Worm (Caenorhabditis elegans) whole organism, L1 larva: ENCODE data around the gene Y42G9A.1.

Experiments used
- C04F5.9 ChIP-seq: sonication (generic microtip); optimal IDR thresholded peaks from 2 replicates; lab custom pipeline; 2016; ENCODE audit warnings: missing genetic modification characterization, missing compliant biosample characterization
- C34B4.2 ChIP-seq: sonication (generic microtip); optimal IDR thresholded peaks from 2 replicates; lab custom pipeline; 2017; ENCODE audit warnings: mild to moderate bottlenecking, missing genetic modification characterization, missing compliant biosample characterization
- F16B12.6 ChIP-seq: fragments of 150-350 bp; optimal IDR thresholded peaks from 2 replicates; lab custom pipeline; 2014; ENCODE audit warnings: missing biosample characterization, missing genetic modification characterization
- ama-1 ChIP-seq: fragments of 150-350 bp; optimal IDR thresholded peaks from 2 replicates; lab custom pipeline; 2014
- ceh-8 ChIP-seq: fragments of 200-800 bp; sonication (Bioruptor generic); optimal IDR thresholded peaks from 2 replicates; lab custom pipeline; 2018; ENCODE audit warnings: mild to moderate bottlenecking, missing genetic modification characterization, moderate library complexity, missing compliant biosample characterization
- ceh-88 ChIP-seq: fragments of 200-800 bp; sonication (Bioruptor generic); IDR thresholded peaks from 2 replicates; pipeline ENCODE4 v1.3.6; 2022; ENCODE audit warnings: missing genetic modification characterization, missing compliant biosample characterization
- ceh-90 ChIP-seq: sonication (generic microtip); optimal IDR thresholded peaks from 2 replicates; lab custom pipeline; 2016; ENCODE audit warnings: missing genetic modification characterization, missing compliant biosample characterization
- ces-1 ChIP-seq: fragments of 150-350 bp; optimal IDR thresholded peaks from 2 replicates; lab custom pipeline; 2014; ENCODE audit warnings: missing biosample characterization, missing genetic modification reagents, missing genetic modification characterization
- dpl-1 ChIP-seq, 3 experiments: fragments of 150-350 bp in 2 of 3; sonication (generic microtip) in 1 of 3; optimal IDR thresholded peaks; 2 replicates each; lab custom pipeline; 2014 to 2017; ENCODE audit warnings: missing biosample characterization in 3 of 3, missing genetic modification characterization in 3 of 3, missing genetic modification reagents in 3 of 3
- efl-1 ChIP-seq, 4 experiments: fragments of 150-350 bp; optimal IDR thresholded peaks in 3 of 4; peaks in 1 of 4; 1 replicate in 1 of 4; 2 replicates in 3 of 4; lab custom pipeline; 2014; ENCODE audit warnings: missing biosample characterization in 2 of 4, missing genetic modification characterization in 2 of 4, missing genetic modification reagents in 2 of 4
- efl-3 ChIP-seq: fragments of 200-800 bp; sonication (Bioruptor generic); optimal IDR thresholded peaks from 2 replicates; lab custom pipeline; 2018; ENCODE audit warnings: mild to moderate bottlenecking, missing genetic modification characterization, missing compliant biosample characterization
- egl-13 ChIP-seq: sonication (generic microtip); optimal IDR thresholded peaks from 2 replicates; lab custom pipeline; 2016; ENCODE audit warnings: missing genotype, missing genetic modification reagents, missing genetic modification characterization, missing compliant biosample characterization
- egl-27 ChIP-seq, 2 experiments: fragments of 150-350 bp in 1 of 2; sonication (generic microtip); optimal IDR thresholded peaks; 3 replicates each; lab custom pipeline; 2017 to 2018; ENCODE audit warnings: missing biosample characterization in 2 of 2, missing genetic modification characterization in 2 of 2, missing genetic modification reagents in 2 of 2
- fkh-10 ChIP-seq: sonication (generic microtip); optimal IDR thresholded peaks from 2 replicates; lab custom pipeline; 2017; ENCODE audit warnings: missing biosample characterization, missing genetic modification reagents, missing genetic modification characterization
- fkh-4 ChIP-seq: sonication (generic microtip); optimal IDR thresholded peaks from 2 replicates; lab custom pipeline; 2016; ENCODE audit warnings: missing compliant biosample characterization, missing genetic modification characterization, borderline replicate concordance
- fkh-8 ChIP-seq: sonication (generic microtip); optimal IDR thresholded peaks from 2 replicates; lab custom pipeline; 2016; ENCODE audit warnings: mild to moderate bottlenecking, missing genetic modification characterization, missing compliant biosample characterization
- fos-1 ChIP-seq: fragments of 150-350 bp; optimal IDR thresholded peaks from 2 replicates; lab custom pipeline; 2014; ENCODE audit warnings: missing biosample characterization, missing genetic modification characterization
- grh-1 ChIP-seq: fragments of 200-800 bp; sonication (Bioruptor generic); IDR thresholded peaks from 2 replicates; pipeline ENCODE4 v1.3.6; 2022; ENCODE audit warnings: missing genetic modification reagents, missing genetic modification characterization, missing compliant biosample characterization
- hpl-2 ChIP-seq: fragments of 150-350 bp; optimal IDR thresholded peaks from 2 replicates; lab custom pipeline; 2014; ENCODE audit warnings: missing biosample characterization, missing genetic modification reagents, missing genetic modification characterization
- isw-1 ChIP-seq: fragments of 200-800 bp; sonication (Bioruptor generic); IDR thresholded peaks from 2 replicates; pipeline ENCODE4 v1.3.6; 2022; ENCODE audit warnings: missing genetic modification characterization, missing compliant biosample characterization
- lin-14 ChIP-seq: fragments of 200-800 bp; sonication (Bioruptor generic); optimal IDR thresholded peaks from 2 replicates; lab custom pipeline; 2018; ENCODE audit warnings: mild to moderate bottlenecking, missing genetic modification characterization, moderate library complexity, missing compliant biosample characterization
- lin-15B ChIP-seq: fragments of 150-350 bp; sonication (generic microtip); optimal IDR thresholded peaks from 3 replicates; lab custom pipeline; 2014; ENCODE audit warnings: missing biosample characterization, missing genetic modification characterization
- lin-35 ChIP-seq, 2 experiments: fragments of 150-350 bp; optimal IDR thresholded peaks; 2 replicates each; lab custom pipeline; 2014; ENCODE audit warnings: missing biosample characterization in 2 of 2, missing genetic modification characterization in 2 of 2, missing genetic modification reagents in 2 of 2
- lsy-2 ChIP-seq, 2 experiments: fragments of 150-350 bp; optimal IDR thresholded peaks; 2 replicates each; lab custom pipeline; 2014; ENCODE audit warnings: missing biosample characterization in 2 of 2, missing genetic modification characterization in 2 of 2
- mab-9 ChIP-seq: fragments of 200-800 bp; sonication (Bioruptor generic); IDR thresholded peaks from 2 replicates; pipeline ENCODE4 v1.3.6; 2022; ENCODE audit warnings: missing genetic modification reagents, missing genetic modification characterization, missing compliant biosample characterization
- nhr-20 ChIP-seq: sonication (generic microtip); optimal IDR thresholded peaks from 2 replicates; lab custom pipeline; 2016; ENCODE audit warnings: mild to moderate bottlenecking, missing genetic modification characterization, missing compliant biosample characterization
- nhr-71 ChIP-seq: sonication (generic microtip); optimal IDR thresholded peaks from 2 replicates; lab custom pipeline; 2016; ENCODE audit warnings: mild to moderate bottlenecking, missing genetic modification characterization, moderate library complexity, missing compliant biosample characterization
- nhr-76 ChIP-seq: sonication (generic microtip); optimal IDR thresholded peaks from 2 replicates; lab custom pipeline; 2017; ENCODE audit warnings: missing biosample characterization, missing genetic modification characterization
- nhr-77 ChIP-seq: fragments of 150-350 bp; optimal IDR thresholded peaks from 2 replicates; lab custom pipeline; 2014; ENCODE audit warnings: missing biosample characterization, missing genetic modification characterization
- nhr-84 ChIP-seq: sonication (generic microtip); optimal IDR thresholded peaks from 2 replicates; lab custom pipeline; 2017; ENCODE audit warnings: missing biosample characterization, missing genetic modification characterization
- pag-3 ChIP-seq: sonication (generic microtip); optimal IDR thresholded peaks from 2 replicates; lab custom pipeline; 2017; ENCODE audit warnings: missing genetic modification characterization, mild to moderate bottlenecking, missing compliant biosample characterization, antibody characterized with exemption, borderline replicate concordance; ENCODE audit not compliant: insufficient read depth
- pax-3 ChIP-seq: fragments of 200-800 bp; sonication (Bioruptor generic); optimal IDR thresholded peaks from 2 replicates; lab custom pipeline; 2018; ENCODE audit warnings: mild to moderate bottlenecking, missing genetic modification characterization, moderate library complexity, missing compliant biosample characterization
- rnt-1 ChIP-seq: sonication (generic microtip); optimal IDR thresholded peaks from 2 replicates; lab custom pipeline; 2016; ENCODE audit warnings: mild to moderate bottlenecking, missing genetic modification characterization, moderate library complexity, missing compliant biosample characterization
- snpc-4 ChIP-seq: fragments of 150-350 bp; optimal IDR thresholded peaks from 2 replicates; lab custom pipeline; 2014; ENCODE audit warnings: missing biosample characterization, missing genetic modification characterization
- snu-23 ChIP-seq: sonication (generic microtip); optimal IDR thresholded peaks from 2 replicates; lab custom pipeline; 2016; ENCODE audit warnings: missing genetic modification characterization, missing compliant biosample characterization
- sox-4 ChIP-seq: sonication (generic microtip); optimal IDR thresholded peaks from 2 replicates; lab custom pipeline; 2016; ENCODE audit warnings: missing genetic modification characterization, missing compliant biosample characterization
- sptf-1 ChIP-seq: fragments of 150-350 bp; optimal IDR thresholded peaks from 2 replicates; lab custom pipeline; 2014; ENCODE audit warnings: missing biosample characterization, missing genetic modification characterization
- tbx-2 ChIP-seq: sonication (generic microtip); optimal IDR thresholded peaks from 2 replicates; lab custom pipeline; 2016; ENCODE audit warnings: missing genetic modification characterization, missing compliant biosample characterization
- unc-30 ChIP-seq: sonication (generic microtip); optimal IDR thresholded peaks from 2 replicates; lab custom pipeline; 2017; ENCODE audit warnings: missing biosample characterization, missing genetic modification characterization
- xbp-1 ChIP-seq: sonication (generic microtip); optimal IDR thresholded peaks from 2 replicates; lab custom pipeline; 2016; ENCODE audit warnings: missing genetic modification characterization, missing compliant biosample characterization
- zip-4 ChIP-seq: fragments of 200-800 bp; sonication (Bioruptor generic); optimal IDR thresholded peaks from 2 replicates; lab custom pipeline; 2018; ENCODE audit warnings: mild to moderate bottlenecking, missing genetic modification characterization, moderate library complexity, missing compliant biosample characterization
- ztf-11 ChIP-seq, 2 experiments: sonication (generic microtip); optimal IDR thresholded peaks; 2 replicates each; lab custom pipeline; 2016 to 2017; ENCODE audit warnings: missing genetic modification characterization in 2 of 2, missing biosample characterization in 1 of 2, missing compliant biosample characterization in 1 of 2
- ztf-4 ChIP-seq: fragments of 150-350 bp; optimal IDR thresholded peaks from 2 replicates; lab custom pipeline; 2014; ENCODE audit warnings: missing biosample characterization, missing genetic modification characterization

Gene Y42G9A.1

ce11 chrIII:6146797-6147196 is 3.0 kb upstream of the Y42G9A.1 start:
- TF ChIP-seq rnt-1 (tag; lab: Kevin White, UChicago) (no peak), efl-1 (optimal IDR thresholded peaks at IDR 0.05; lab: Kevin White, UChicago) (no peak), efl-1 (GFP tag; optimal IDR thresholded peaks at IDR 0.05 in 1 of 2; lab: Kevin White, UChicago) (peak in 1 of 2 experiments; percentile 67), egl-13 (tag; lab: Kevin White, UChicago) (no peak)

- peak; percentile 14 for TF ChIP-seq snu-23
- TF ChIP-seq nhr-77 (tag; lab: Kevin White, UChicago): no peak
- TF ChIP-seq efl-3 (GFP tag; lab: Kevin White, UChicago): no peak
- TF ChIP-seq, all 84 proteins: peak for 1
These were observed 1.9 kb upstream of the Y42G9A.1 start, which contains the start of gene Y42G9A.2 for ce11 chrIII:6147903-6148302. TSS of gene Y42G9A.2 (plus strand) at chrIII:6148186.

ce11 chrIII:6148684-6149083 is 1.1 kb upstream of the Y42G9A.1 start:
- TF ChIP-seq ztf-11 (tag; optimal IDR thresholded peaks at IDR 0.05; lab: Kevin White, UChicago) (no peak), ceh-90 (tag; lab: Kevin White, UChicago) (no peak), fos-1 (tag; lab: Kevin White, UChicago) (no peak), F16B12.6 (tag; lab: Kevin White, UChicago) (no peak), lin-14 (GFP tag; lab: Kevin White, UChicago) (peak; percentile 6)

DNA sequence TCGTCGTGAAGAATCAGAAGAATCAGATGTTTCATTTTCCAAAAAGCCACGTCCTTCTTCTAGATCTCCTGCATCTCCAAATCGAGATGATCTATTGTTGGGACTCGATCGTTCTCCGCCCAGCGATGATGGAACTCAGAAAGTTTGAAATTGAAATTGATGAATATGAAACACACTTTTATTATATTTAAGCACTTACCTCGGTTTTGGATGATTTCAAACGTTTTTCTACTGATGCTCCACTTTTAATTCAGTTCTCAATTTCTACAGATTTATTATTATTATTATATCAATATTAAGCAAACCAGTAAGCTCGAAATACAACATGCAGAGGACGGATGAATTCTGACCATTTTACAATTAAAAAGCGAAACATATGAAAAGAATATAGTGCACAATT is 4.8 kb downstream of the Y42G9A.1 start:
- TF ChIP-seq grh-1 (GFP tag; lab: Robert Waterston, UW) (no peak), efl-1 (optimal IDR thresholded peaks at IDR 0.05; lab: Kevin White, UChicago) (no peak), efl-1 (GFP tag; optimal IDR thresholded peaks at IDR 0.05 in 1 of 2; lab: Kevin White, UChicago) (peak in 1 of 2 experiments; percentile 4)

- TF ChIP-seq snu-23 (no peak), rnt-1 (tag; lab: Kevin White, UChicago) (no peak), hpl-2 (GFP tag; lab: Kevin White, UChicago) (no peak), C34B4.2 (tag; lab: Kevin White, UChicago) (no peak), unc-30 (no peak), egl-27 (tag; optimal IDR thresholded peaks at IDR 0.05; lab: Kevin White, UChicago) (no peak), lin-35 (GFP tag; optimal IDR thresholded peaks at IDR 0.05; lab: Kevin White, UChicago) (no peak), fkh-10 (GFP tag; lab: Kevin White, UChicago) (no peak), tbx-2 (tag; lab: Kevin White, UChicago) (no peak), snpc-4 (tag; lab: Kevin White, UChicago) (no peak), zip-4 (GFP tag; lab: Kevin White, UChicago) (no peak), nhr-76 (no peak), lsy-2 (tag; optimal IDR thresholded peaks at IDR 0.05; lab: Kevin White, UChicago) (peak in 1 of 2 experiments; percentile 31), egl-13 (tag; lab: Kevin White, UChicago) (no peak), isw-1 (GFP tag; lab: Robert Waterston, UW) (no peak), ces-1 (GFP tag; lab: Kevin White, UChicago) (no peak), ama-1 (lab: Kevin White, UChicago) (no peak), ztf-11 (tag; optimal IDR thresholded peaks at IDR 0.05; lab: Kevin White, UChicago) (no peak), pax-3 (tag; lab: Kevin White, UChicago) (no peak), ztf-4 (tag; lab: Kevin White, UChicago) (no peak), grh-1 (GFP tag; lab: Robert Waterston, UW) (no peak), C04F5.9 (tag; lab: Kevin White, UChicago) (no peak), lin-14 (GFP tag; lab: Kevin White, UChicago) (peak; percentile 65), sox-4 (no peak), sptf-1 (tag; lab: Kevin White, UChicago) (no peak), dpl-1 (GFP tag; optimal IDR thresholded peaks at IDR 0.05; lab: Kevin White, UChicago) (no peak), nhr-84 (tag; lab: Kevin White, UChicago) (no peak), lin-15B (tag; lab: Kevin White, UChicago) (no peak), fkh-8 (tag; lab: Kevin White, UChicago) (no peak), nhr-20 (tag; lab: Kevin White, UChicago) (no peak), ceh-8 (no peak), nhr-71 (peak; percentile 20), pag-3 (peak; percentile 95), fkh-4 (peak; percentile 66), ceh-88 (GFP tag; lab: Robert Waterston, UW) (no peak), efl-3 (GFP tag; lab: Kevin White, UChicago) (no peak), xbp-1 (tag; lab: Kevin White, UChicago) (no peak), mab-9 (GFP tag; lab: Robert Waterston, UW) (no peak)
These were observed 6.0 kb downstream of the Y42G9A.1 start for ce11 chrIII:6155787-6156186.
